Worm (Caenorhabditis elegans): ENCODE results near the gene ins-12.

The ins-12 gene

DNA sequence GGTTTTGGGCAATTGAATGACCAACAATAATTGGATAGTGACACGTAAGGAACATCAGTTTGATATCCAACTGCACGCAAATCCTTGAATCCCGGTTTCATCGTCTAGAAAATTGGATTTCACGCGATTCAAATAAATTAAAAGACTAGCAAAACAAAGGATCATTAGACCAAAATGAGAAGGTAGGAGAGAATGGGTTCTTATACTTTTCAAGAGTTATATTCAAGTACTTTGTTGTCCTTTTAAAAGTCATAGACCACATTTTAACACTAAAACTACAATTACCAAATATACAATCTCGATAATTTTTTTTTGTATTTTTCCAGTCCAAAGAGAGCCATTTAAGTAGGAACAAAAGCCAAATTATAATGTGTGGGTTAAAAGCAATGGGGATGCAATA is 27.9 kb downstream of the ins-12 start, which contains the start of gene T25E4.2:
Gene T25E4.2, minus strand, starts transcription at position 101 of the 400 bp plus-strand sequence.
- TF ChIP-seq ama-1 (optimal IDR thresholded peaks at IDR 0.05), result no peak
- no peak for TF ChIP-seq mdl-1 (tag; optimal IDR thresholded peaks at IDR 0.05)
- no peak for TF ChIP-seq snu-23 (GFP tag; optimal IDR thresholded peaks at IDR 0.05)
- no peak for TF ChIP-seq Y116A8C.19 (tag; optimal IDR thresholded peaks at IDR 0.05; ENCODE audit: borderline replicate concordance)
- no peak for TF ChIP-seq unc-62 (GFP tag; optimal IDR thresholded peaks at IDR 0.05)
- TF ChIP-seq irx-1 (tag; optimal IDR thresholded peaks at IDR 0.05), result no peak
- no peak for TF ChIP-seq nhr-84 (tag; optimal IDR thresholded peaks at IDR 0.05)
- no peak for TF ChIP-seq lin-14 (GFP tag; optimal IDR thresholded peaks at IDR 0.05)
- TF ChIP-seq zip-4 (GFP tag; optimal IDR thresholded peaks at IDR 0.05), result no peak
- no peak for TF ChIP-seq egl-27 (tag; optimal IDR thresholded peaks at IDR 0.05)
- TF ChIP-seq mef-2 (tag; optimal IDR thresholded peaks at IDR 0.05), result no peak
- TF ChIP-seq zag-1 (tag; optimal IDR thresholded peaks at IDR 0.05), result no peak
- TF ChIP-seq tlp-1 (tag; optimal IDR thresholded peaks at IDR 0.05), result no peak
- no peak for TF ChIP-seq pax-3 (tag; optimal IDR thresholded peaks at IDR 0.05)

ce11 chrII:5585788-5586187 is 31.4 kb downstream of the ins-12 start, which contains the start of gene lys-8:
Gene lys-8, plus strand, starts transcription at chrII:5586178.
- TF ChIP-seq lin-35 (GFP tag; optimal IDR thresholded peaks at IDR 0.05) (peak in 1 of 2 experiments; percentile 25), nhr-20 (tag; optimal IDR thresholded peaks at IDR 0.05) (peak; percentile 28), lin-14 (GFP tag; optimal IDR thresholded peaks at IDR 0.05) (peak; percentile 35), zag-1 (tag; optimal IDR thresholded peaks at IDR 0.05) (no peak), tlp-1 (tag; optimal IDR thresholded peaks at IDR 0.05) (peak; percentile 89), tbx-2 (tag; optimal IDR thresholded peaks at IDR 0.05) (no peak), jun-1 (tag; optimal IDR thresholded peaks at IDR 0.05) (peak; percentile 13), pqm-1 (tag; optimal IDR thresholded peaks at IDR 0.05) (peak; percentile 92), elt-2 (tag; optimal IDR thresholded peaks at IDR 0.05) (peak; percentile 99)

DNA sequence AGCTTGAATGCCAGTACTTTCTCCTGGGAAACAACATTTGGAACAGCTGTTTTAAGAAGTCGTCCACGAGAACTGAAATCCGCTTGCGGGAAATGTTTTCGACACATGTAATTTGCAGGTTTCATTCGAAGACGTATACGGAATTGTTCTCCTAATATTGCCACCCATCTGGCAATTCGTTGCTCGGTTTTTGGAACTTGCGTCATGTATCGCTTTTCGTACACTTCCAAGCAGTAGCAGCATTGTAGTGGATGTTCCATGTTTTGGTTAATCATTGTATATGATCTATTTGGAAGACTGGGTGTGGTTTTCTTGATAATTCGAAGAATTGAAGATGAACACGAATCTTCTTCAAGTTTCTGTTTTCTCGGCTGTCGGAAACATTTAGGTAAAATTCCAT is 33.4 kb downstream of the ins-12 start:
- TF ChIP-seq lin-39 (tag; optimal IDR thresholded peaks at IDR 0.05) (no peak), lin-15B (tag; optimal IDR thresholded peaks at IDR 0.05) (no peak), nhr-28 (tag; optimal IDR thresholded peaks at IDR 0.05) (no peak), fos-1 (tag; optimal IDR thresholded peaks at IDR 0.05) (no peak), nhr-85 (tag) (no peak), unc-62 (GFP tag; optimal IDR thresholded peaks at IDR 0.05) (no peak), nhr-71 (tag; optimal IDR thresholded peaks at IDR 0.05) (no peak), sup-37 (GFP tag; optimal IDR thresholded peaks at IDR 0.05) (no peak), nhr-20 (tag; optimal IDR thresholded peaks at IDR 0.05) (no peak), ets-5 (GFP tag; IDR thresholded peaks at IDR 0.05) (no peak)

DNA sequence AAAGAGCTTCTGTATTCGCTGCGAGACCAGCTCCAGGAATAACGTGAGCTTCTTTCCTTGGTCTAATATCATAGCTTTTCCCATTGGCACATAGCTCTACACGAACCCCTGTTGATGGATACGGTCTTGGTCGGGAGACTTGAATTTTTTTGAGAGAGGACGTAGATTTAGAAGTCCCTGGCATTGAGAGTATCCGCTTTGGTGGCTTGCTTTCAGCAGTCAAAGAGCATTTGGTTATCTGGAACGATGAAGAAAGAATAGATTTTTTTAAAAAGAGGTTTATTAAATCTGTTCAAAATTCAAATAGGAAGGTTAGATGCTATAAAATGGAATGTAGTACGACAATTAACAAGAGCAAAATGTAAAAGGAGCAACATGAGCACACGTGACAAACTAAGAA is 35.3 kb downstream of the ins-12 start, which contains the start of gene C17G10.13:
Gene C17G10.13, minus strand, starts transcription at position 101 of the 400 bp plus-strand sequence.
- TF ChIP-seq Y116A8C.19 (tag; optimal IDR thresholded peaks at IDR 0.05; ENCODE audit: borderline replicate concordance) (no peak), unc-62 (GFP tag; optimal IDR thresholded peaks at IDR 0.05) (no peak), ztf-11 (tag; optimal IDR thresholded peaks at IDR 0.05) (no peak), C16A3.4 (tag; optimal IDR thresholded peaks at IDR 0.05) (no peak), nhr-77 (tag; optimal IDR thresholded peaks at IDR 0.05) (no peak), aha-1 (tag; optimal IDR thresholded peaks at IDR 0.05) (no peak), lsy-2 (tag; optimal IDR thresholded peaks at IDR 0.05) (no peak), irx-1 (tag; optimal IDR thresholded peaks at IDR 0.05) (no peak), dsc-1 (tag; optimal IDR thresholded peaks at IDR 0.05) (no peak), nhr-76 (tag; optimal IDR thresholded peaks at IDR 0.05) (no peak), fkh-4 (tag; optimal IDR thresholded peaks at IDR 0.05; ENCODE audit: borderline replicate concordance) (no peak), lin-39 (tag; optimal IDR thresholded peaks at IDR 0.05) (no peak)

DNA sequence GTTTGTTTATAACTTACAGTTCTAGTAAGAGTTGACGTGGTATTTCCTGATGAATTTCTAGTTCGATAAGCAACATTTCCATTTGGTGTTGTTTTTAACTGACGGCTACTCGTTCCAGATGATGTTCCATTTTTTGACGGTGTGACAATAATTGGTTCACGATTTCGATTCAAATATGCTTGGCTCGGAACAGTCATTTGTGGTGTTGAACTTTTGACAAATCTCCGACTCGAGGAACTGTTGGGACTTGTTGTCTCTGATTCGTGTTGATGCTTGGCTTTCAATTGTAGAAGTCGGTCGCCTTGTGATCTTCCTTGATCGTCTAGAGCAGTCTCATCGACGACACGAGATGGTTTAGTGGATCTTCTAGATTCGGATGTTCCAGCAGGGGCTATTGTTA is 37.1 kb downstream of the ins-12 start:
- TF ChIP-seq efl-1 (optimal IDR thresholded peaks at IDR 0.05), result no peak
- peak in 1 of 2 experiments; percentile 82 for TF ChIP-seq efl-1 (GFP tag; optimal IDR thresholded peaks at IDR 0.05 in 1 of 2)
- TF ChIP-seq mep-1 (tag; optimal IDR thresholded peaks at IDR 0.05), result no peak
- no peak for TF ChIP-seq nhr-47 (tag; optimal IDR thresholded peaks at IDR 0.05)
- TF ChIP-seq nhr-85 (tag), result peak; percentile 52

Data from whole organism, L1 larva.